Fruit fly (Drosophila melanogaster) whole organism, embryonic: ENCODE measurements around the gene CG17768.

Source experiments
- CG17568 ChIP-seq: fragments of 200-800 bp; sonication (Bioruptor generic); optimal IDR thresholded peaks from 2 replicates; lab custom pipeline; 2018; ENCODE audit warnings: missing biosample characterization, mild to moderate bottlenecking, missing genetic modification characterization, moderate library complexity
- CG4424 ChIP-seq: fragments of 200-800 bp; sonication (Bioruptor generic); optimal IDR thresholded peaks from 3 replicates; lab custom pipeline; 2016; ENCODE audit warnings: missing biosample characterization, missing genetic modification characterization
- CG6175 ChIP-seq: fragments of 200-800 bp; sonication (Bioruptor generic); IDR thresholded peaks from 3 replicates; pipeline ENCODE4 v1.3.6; 2022; ENCODE audit warnings: missing biosample characterization, missing genetic modification characterization
- CG6272 ChIP-seq: fragments of 200-800 bp; sonication (Bioruptor generic); IDR thresholded peaks from 2 replicates; pipeline ENCODE4 v1.3.6; 2022; ENCODE audit warnings: missing biosample characterization, missing genetic modification characterization
- CG9609 ChIP-seq: fragments of 200-800 bp; sonication (Bioruptor generic); optimal IDR thresholded peaks from 3 replicates; lab custom pipeline; 2016; ENCODE audit warnings: missing biosample characterization, missing genetic modification characterization
- Dp ChIP-seq: fragments of 200-800 bp; sonication (Bioruptor generic); optimal IDR thresholded peaks from 2 replicates; lab custom pipeline; 2018; ENCODE audit warnings: missing biosample characterization, mild to moderate bottlenecking, missing genetic modification characterization, moderate library complexity
- HLHmδ ChIP-seq: fragments of 200-800 bp; sonication (Bioruptor generic); optimal IDR thresholded peaks from 2 replicates; lab custom pipeline; 2018; ENCODE audit warnings: missing biosample characterization, mild to moderate bottlenecking, missing genetic modification characterization, moderate library complexity
- Nf-YA ChIP-seq: fragments of 200-800 bp; sonication (Bioruptor generic); IDR thresholded peaks from 2 replicates; pipeline ENCODE4 v1.3.6; 2022; ENCODE audit warnings: missing biosample characterization, missing genetic modification characterization
- emc ChIP-seq: fragments of 200-800 bp; sonication (Bioruptor generic); optimal IDR thresholded peaks from 2 replicates; lab custom pipeline; 2016; ENCODE audit warnings: missing biosample characterization, missing genetic modification characterization
- hb ChIP-seq: fragments of 200-800 bp; sonication (Bioruptor generic); IDR thresholded peaks from 3 replicates; pipeline ENCODE4 v1.3.6; 2022; ENCODE audit warnings: missing biosample characterization, missing genetic modification characterization; ENCODE audit not compliant: partially characterized antibody
- lola ChIP-seq, 3 experiments: fragments of >200 bp in 2 of 3; fragments of 200-800 bp in 1 of 3; sonication (Bioruptor generic) in 1 of 3; optimal IDR thresholded peaks; 2 replicates each; lab custom pipeline; 2017 to 2019; ENCODE audit warnings: missing biosample characterization in 3 of 3, missing genetic modification characterization in 3 of 3, mild to moderate bottlenecking in 1 of 3, moderate library complexity in 1 of 3
- ssp ChIP-seq: fragments of 200-800 bp; sonication (Bioruptor generic); IDR thresholded peaks from 2 replicates; pipeline ENCODE4 v1.3.6; 2022; ENCODE audit warnings: missing biosample characterization, missing genetic modification characterization

dm6 chr2L:10381890-10382450 lies 23.0 kb downstream of the CG17768 start, which contains the start of gene CG5096:
- peak; percentile 86 for TF ChIP-seq CG17568
- peak; percentile 81 for TF ChIP-seq CG6272 (GFP tag; lab: Robert Waterston, UW)
- peak; percentile 63; the same call in 1 of the 3 replicates for TF ChIP-seq CG6175
- peak; percentile 76 for TF ChIP-seq Nf-YA (GFP tag; lab: Robert Waterston, UW)
- peak; percentile 59 for TF ChIP-seq emc (GFP tag; lab: Kevin White, UChicago)
- TF ChIP-seq CG4424 (GFP tag; lab: Kevin White, UChicago): peak; percentile 74
- TF ChIP-seq hb (GFP tag; lab: Robert Waterston, UW): no peak
- peak in 1 of 3 experiments; percentile 58 for TF ChIP-seq lola (GFP tag; optimal IDR thresholded peaks at IDR 0.05; lab: Kevin White, UChicago)
- TF ChIP-seq CG9609 (GFP tag; lab: Kevin White, UChicago): peak; percentile 53
- TF ChIP-seq Dp (GFP tag; lab: Kevin White, UChicago): no peak
- TF ChIP-seq ssp (GFP tag; lab: Robert Waterston, UW): peak; percentile 62
- no peak for TF ChIP-seq HLHmδ (GFP tag; lab: Kevin White, UChicago)
